Fruit fly (Drosophila melanogaster): Measurements from ENCODE around the gene kst.

The kst gene

dm6 chr3L:3300345-3300744 is 36.3 kb upstream of the kst start (continued):
- TF ChIP-seq Gug (GFP tag; IDR thresholded peaks at IDR 0.05) (0 out of 4 replicates have a peak, but pooled peaks have one; percentile 10), CG17186 (GFP tag; optimal IDR thresholded peaks at IDR 0.05) (no peak), Ravus (GFP tag; IDR thresholded peaks at IDR 0.05) (peak; percentile 9; the same call in 1 of the 2 replicates), sob (GFP tag; IDR thresholded peaks at IDR 0.05) (peak; percentile 72), CG16779 (GFP tag; IDR thresholded peaks at IDR 0.05) (no peak), Atf-2 (GFP tag; optimal IDR thresholded peaks at IDR 0.05) (no peak), Usf (GFP tag; optimal IDR thresholded peaks at IDR 0.05) (no peak), Dek (tag; optimal IDR thresholded peaks at IDR 0.05) (peak; percentile 40), exex (tag; optimal IDR thresholded peaks at IDR 0.05) (no peak), CG15011 (GFP tag; optimal IDR thresholded peaks at IDR 0.05) (no peak), CG17612 (GFP tag; IDR thresholded peaks at IDR 0.05) (no peak), fu2 (GFP tag; optimal IDR thresholded peaks at IDR 0.05) (no peak), Nf-YA (GFP tag; IDR thresholded peaks at IDR 0.05) (no peak), pho (GFP tag; optimal IDR thresholded peaks at IDR 0.05) (no peak), vnd (GFP tag; IDR thresholded peaks at IDR 0.05; ENCODE audit: partially characterized antibody) (no peak), CG16813 (GFP tag; IDR thresholded peaks at IDR 0.05; ENCODE audit: partially characterized antibody) (no peak), Mad (GFP tag; optimal IDR thresholded peaks at IDR 0.05) (no peak), luna (GFP tag; optimal IDR thresholded peaks at IDR 0.05) (no peak), GATAe (GFP tag; conservative IDR thresholded peaks at IDR 0.05) (no peak), CG15269 (tag; optimal IDR thresholded peaks at IDR 0.05) (peak; percentile 65), stc (GFP tag; IDR thresholded peaks at IDR 0.05) (peak; percentile 57; the same call in 1 of the 2 replicates), trh (GFP tag; optimal IDR thresholded peaks at IDR 0.05) (peak; percentile 3), Nf-YC (tag; optimal IDR thresholded peaks at IDR 0.05) (no peak), CG2199 (GFP tag; IDR thresholded peaks at IDR 0.05) (peak; percentile 69; the same call in 1 of the 3 replicates), CG12299 (tag; optimal IDR thresholded peaks at IDR 0.05) (peak; percentile 0), CG16815 (GFP tag; optimal IDR thresholded peaks at IDR 0.05) (peak; percentile 6), CG4328 (GFP tag; optimal IDR thresholded peaks at IDR 0.05) (no peak), CG1792 (GFP tag; optimal IDR thresholded peaks at IDR 0.05) (peak; percentile 6), D19A (tag; optimal IDR thresholded peaks at IDR 0.05) (peak; percentile 52), sens-2 (GFP tag; IDR thresholded peaks at IDR 0.05) (0 out of 2 replicates have a peak, but pooled peaks have one; percentile 19), z (GFP tag; IDR thresholded peaks at IDR 0.05) (no peak), CG11247 (GFP tag; IDR thresholded peaks at IDR 0.05) (no peak), CG12769 (tag; optimal IDR thresholded peaks at IDR 0.05) (peak; percentile 29), CG17568 (GFP tag; optimal IDR thresholded peaks at IDR 0.05) (no peak), cwo (GFP tag; optimal IDR thresholded peaks at IDR 0.05) (peak; percentile 29), Myb (GFP tag; optimal IDR thresholded peaks at IDR 0.05) (peak; percentile 4), TFAM (GFP tag; optimal IDR thresholded peaks at IDR 0.05) (no peak), Sox100B (GFP tag; optimal IDR thresholded peaks at IDR 0.05) (peak; percentile 61), unc-4 (GFP tag; IDR thresholded peaks at IDR 0.05; ENCODE audit: partially characterized antibody) (no peak), p53 (GFP tag; optimal IDR thresholded peaks at IDR 0.05) (no peak), CG10543 (GFP tag; optimal IDR thresholded peaks at IDR 0.05) (no peak), CG9932 (GFP tag; IDR thresholded peaks at IDR 0.05) (no peak; the same call in 1 of the 2 replicates), Hey (tag; optimal IDR thresholded peaks at IDR 0.05) (no peak), CG10431 (GFP tag; optimal IDR thresholded peaks at IDR 0.05) (no peak), sd (tag; optimal IDR thresholded peaks at IDR 0.05) (no peak), prd (optimal IDR thresholded peaks at IDR 0.05) (no peak), prd (GFP tag; IDR thresholded peaks at IDR 0.05) (peak; percentile 65; the same call in 2 of the 3 replicates), ac (GFP tag; optimal IDR thresholded peaks at IDR 0.05) (no peak), toy (GFP tag; IDR thresholded peaks at IDR 0.05) (no peak), run (tag; optimal IDR thresholded peaks at IDR 0.05) (no peak), Dip3 (GFP tag; optimal IDR thresholded peaks at IDR 0.05) (no peak), Doc3 (GFP tag; IDR thresholded peaks at IDR 0.05; ENCODE audit: partially characterized antibody) (no peak)
